Worm (Caenorhabditis elegans) whole organism, mixed stage, embryonic: Measurements from ENCODE around the gene cyp-33E1.

Source experiments
- blmp-1 ChIP-seq: fragments of 150-350 bp; optimal IDR thresholded peaks from 2 replicates; lab custom pipeline; 2014; ENCODE audit warnings: missing biosample characterization, missing genetic modification characterization
- ham-2 ChIP-seq: fragments of 200-800 bp; sonication (Bioruptor generic); optimal IDR thresholded peaks from 2 replicates; lab custom pipeline; 2018; ENCODE audit warnings: mild to moderate bottlenecking, missing genetic modification characterization, missing compliant biosample characterization
- mab-5 ChIP-seq: fragments of 150-350 bp; optimal IDR thresholded peaks from 2 replicates; lab custom pipeline; 2014; ENCODE audit warnings: missing biosample characterization, missing genetic modification characterization
- tbx-8 ChIP-seq: fragments of 200-800 bp; sonication (Bioruptor generic); optimal IDR thresholded peaks from 2 replicates; lab custom pipeline; 2018; ENCODE audit warnings: mild to moderate bottlenecking, missing genetic modification characterization, moderate library complexity, missing compliant biosample characterization
- unc-39 ChIP-seq: fragments of 150-350 bp; optimal IDR thresholded peaks from 2 replicates; lab custom pipeline; 2014; ENCODE audit warnings: missing biosample characterization, missing genetic modification characterization
- unc-62 ChIP-seq: fragments of 150-350 bp; optimal IDR thresholded peaks from 2 replicates; lab custom pipeline; 2014; ENCODE audit warnings: missing biosample characterization, missing genetic modification reagents, missing genetic modification characterization
- ztf-11 ChIP-seq: fragments of 150-350 bp; optimal IDR thresholded peaks from 2 replicates; lab custom pipeline; 2014; ENCODE audit warnings: missing biosample characterization, missing genetic modification characterization

ce11 chrIV:8648502-8648901 lies at the start of gene cyp-33E1:
- TF ChIP-seq tbx-8 (GFP tag; lab: Kevin White, UChicago), result no peak
- TF ChIP-seq mab-5, result no peak
- TF ChIP-seq blmp-1 (tag; lab: Kevin White, UChicago), result no peak
- TF ChIP-seq unc-62 (GFP tag; lab: Kevin White, UChicago), result no peak
- no peak for TF ChIP-seq unc-39 (tag; lab: Kevin White, UChicago)
- no peak for TF ChIP-seq ztf-11 (tag; lab: Kevin White, UChicago)
- no peak for TF ChIP-seq ham-2 (GFP tag; lab: Kevin White, UChicago)
